Worm (Caenorhabditis elegans) whole organism, late embryonic: ENCODE results near the gene dnj-11.

Experiments used
- K02D7.2 ChIP-seq: sonication (generic microtip); optimal IDR thresholded peaks from 2 replicates; lab custom pipeline; 2017; ENCODE audit warnings: mild to moderate bottlenecking, missing genetic modification characterization, missing compliant biosample characterization
- ceh-14 ChIP-seq: sonication (generic microtip); optimal IDR thresholded peaks from 2 replicates; lab custom pipeline; 2016; ENCODE audit warnings: missing genotype, missing genetic modification characterization, missing compliant biosample characterization
- lin-11 ChIP-seq: fragments of 200-800 bp; sonication (Bioruptor generic); optimal IDR thresholded peaks from 2 replicates; lab custom pipeline; 2018; ENCODE audit warnings: mild to moderate bottlenecking, missing genetic modification characterization, missing compliant biosample characterization

ce11 chrIV:6634789-6635188 lies 49.1 kb downstream of the dnj-11 start, which contains the start of gene metl-13:
- no peak for TF ChIP-seq ceh-14
- TF ChIP-seq lin-11 (tag; lab: Kevin White, UChicago), result no peak
- TF ChIP-seq K02D7.2 (tag; lab: Kevin White, UChicago), result no peak
